Fruit fly (Drosophila melanogaster): ENCODE measurements around the gene CG6688.

CG6688 gene

dm6 chr3R:23026652-23027427 lies 14.6 kb downstream of the CG6688 start, which contains the start of gene lmd:
TSS of gene lmd (minus strand) at chr3R:23026713.
- TF ChIP-seq Myc (optimal IDR thresholded peaks at IDR 0.05): no peak
- no peak for TF ChIP-seq ttk (optimal IDR thresholded peaks at IDR 0.05)
- TF ChIP-seq psq (optimal IDR thresholded peaks at IDR 0.05): no peak
- no peak for TF ChIP-seq Sin3A (optimal IDR thresholded peaks at IDR 0.05)

dm6 chr3R:23027428-23027813 lies 15.2 kb downstream of the CG6688 start:
- TF ChIP-seq Myc (optimal IDR thresholded peaks at IDR 0.05) (no peak), h (optimal IDR thresholded peaks at IDR 0.05) (no peak), Sin3A (optimal IDR thresholded peaks at IDR 0.05) (no peak), insv (optimal IDR thresholded peaks at IDR 0.05) (no peak), psq (optimal IDR thresholded peaks at IDR 0.05) (no peak), ttk (optimal IDR thresholded peaks at IDR 0.05) (no peak)

- TF ChIP-seq Sin3A (optimal IDR thresholded peaks at IDR 0.05): no peak
- TF ChIP-seq Myc (optimal IDR thresholded peaks at IDR 0.05): no peak
- no peak for TF ChIP-seq psq (optimal IDR thresholded peaks at IDR 0.05)
- no peak for TF ChIP-seq ttk (optimal IDR thresholded peaks at IDR 0.05)
Observed at dm6 chr3R:23028506-23028905, 16.3 kb downstream of the CG6688 start.

- TF ChIP-seq h (optimal IDR thresholded peaks at IDR 0.05): no peak
- TF ChIP-seq insv (optimal IDR thresholded peaks at IDR 0.05): no peak
- TF ChIP-seq Sin3A (optimal IDR thresholded peaks at IDR 0.05): no peak
- no peak for TF ChIP-seq Myc (optimal IDR thresholded peaks at IDR 0.05)
- TF ChIP-seq psq (optimal IDR thresholded peaks at IDR 0.05): no peak
- TF ChIP-seq ttk (optimal IDR thresholded peaks at IDR 0.05): no peak
Observed at dm6 chr3R:23030900-23031299, 18.7 kb downstream of the CG6688 start.

- no peak for TF ChIP-seq h (optimal IDR thresholded peaks at IDR 0.05)
- TF ChIP-seq Myc (optimal IDR thresholded peaks at IDR 0.05): no peak
- TF ChIP-seq ttk (optimal IDR thresholded peaks at IDR 0.05): no peak
Observed at dm6 chr3R:23035463-23035862, 23.3 kb downstream of the CG6688 start, which contains the start of gene CG13833. TSS of gene CG13833 (minus strand) at chr3R:23035563.

dm6 chr3R:23036321-23036720 lies 24.1 kb downstream of the CG6688 start:
- TF ChIP-seq insv (optimal IDR thresholded peaks at IDR 0.05) (no peak), h (optimal IDR thresholded peaks at IDR 0.05) (no peak), Sin3A (optimal IDR thresholded peaks at IDR 0.05) (no peak), Myc (optimal IDR thresholded peaks at IDR 0.05) (no peak), psq (optimal IDR thresholded peaks at IDR 0.05) (no peak), ttk (optimal IDR thresholded peaks at IDR 0.05) (no peak)

dm6 chr3R:23038062-23038461 lies 25.9 kb downstream of the CG6688 start:
- TF ChIP-seq Myc (optimal IDR thresholded peaks at IDR 0.05) (no peak), Sin3A (optimal IDR thresholded peaks at IDR 0.05) (no peak), h (optimal IDR thresholded peaks at IDR 0.05) (no peak)

- TF ChIP-seq psq (optimal IDR thresholded peaks at IDR 0.05) (no peak), ttk (optimal IDR thresholded peaks at IDR 0.05) (no peak), Sin3A (optimal IDR thresholded peaks at IDR 0.05) (no peak), insv (optimal IDR thresholded peaks at IDR 0.05) (no peak), h (optimal IDR thresholded peaks at IDR 0.05) (no peak), Myc (optimal IDR thresholded peaks at IDR 0.05) (no peak)
Observed at dm6 chr3R:23041941-23042340, 29.7 kb downstream of the CG6688 start, which contains the start of gene CG13838. TSS of gene CG13838 (plus strand) at chr3R:23042241.

- no peak for TF ChIP-seq psq (optimal IDR thresholded peaks at IDR 0.05)
- TF ChIP-seq insv (optimal IDR thresholded peaks at IDR 0.05): no peak
- TF ChIP-seq Sin3A (optimal IDR thresholded peaks at IDR 0.05): no peak
- no peak for TF ChIP-seq h (optimal IDR thresholded peaks at IDR 0.05)
Observed at dm6 chr3R:23042746-23043265, 30.6 kb downstream of the CG6688 start.

- TF ChIP-seq insv (optimal IDR thresholded peaks at IDR 0.05): no peak
Observed at dm6 chr3R:23043690-23044089, 31.5 kb downstream of the CG6688 start, which contains the start of gene CG13837. TSS of gene CG13837 (plus strand) at chr3R:23043990.

- TF ChIP-seq ttk (optimal IDR thresholded peaks at IDR 0.05): no peak
- no peak for TF ChIP-seq psq (optimal IDR thresholded peaks at IDR 0.05)
- TF ChIP-seq h (optimal IDR thresholded peaks at IDR 0.05): no peak
- TF ChIP-seq Myc (optimal IDR thresholded peaks at IDR 0.05): no peak
- no peak for TF ChIP-seq Sin3A (optimal IDR thresholded peaks at IDR 0.05)
- no peak for TF ChIP-seq insv (optimal IDR thresholded peaks at IDR 0.05)
Observed at dm6 chr3R:23046529-23046943, 34.3 kb downstream of the CG6688 start.

dm6 chr3R:23048089-23048689 lies 36.0 kb downstream of the CG6688 start, which contains the start of gene CG17121:
TSS of gene CG17121 (minus strand) at chr3R:23048214.
- no peak for TF ChIP-seq psq (optimal IDR thresholded peaks at IDR 0.05)
- TF ChIP-seq h (optimal IDR thresholded peaks at IDR 0.05): no peak
- no peak for TF ChIP-seq ttk (optimal IDR thresholded peaks at IDR 0.05)
- TF ChIP-seq insv (optimal IDR thresholded peaks at IDR 0.05): no peak

- no peak for TF ChIP-seq ttk (optimal IDR thresholded peaks at IDR 0.05)
- TF ChIP-seq Myc (optimal IDR thresholded peaks at IDR 0.05): no peak
- TF ChIP-seq psq (optimal IDR thresholded peaks at IDR 0.05): no peak
- no peak for TF ChIP-seq h (optimal IDR thresholded peaks at IDR 0.05)
- no peak for TF ChIP-seq insv (optimal IDR thresholded peaks at IDR 0.05)
- TF ChIP-seq Sin3A (optimal IDR thresholded peaks at IDR 0.05): no peak
Observed at dm6 chr3R:23048690-23049118, 36.5 kb downstream of the CG6688 start.
